Fruit fly (Drosophila melanogaster) whole organism, prepupa: ENCODE data around the gene HDAC4.
A peak's percentile ranks its signal among the peaks of the same experiment; 100 is the strongest.

ENCODE experiments used
- Blimp-1 ChIP-seq: fragments of 200-800 bp; sonication (Bioruptor generic); optimal IDR thresholded peaks from 3 replicates; lab custom pipeline; 2017; ENCODE audit warnings: missing biosample characterization, missing genetic modification characterization, mild to moderate bottlenecking, moderate library complexity, missing genetic modification reagents
- CG10631 ChIP-seq: fragments of 200-800 bp; sonication (Bioruptor generic); optimal IDR thresholded peaks from 2 replicates; lab custom pipeline; 2016; ENCODE audit warnings: missing biosample characterization, missing genetic modification characterization
- CG11762 ChIP-seq: fragments of 200-800 bp; sonication (Bioruptor generic); optimal IDR thresholded peaks from 3 replicates; lab custom pipeline; 2016; ENCODE audit warnings: missing biosample characterization, missing genetic modification characterization; ENCODE audit not compliant: insufficient read depth
- CG15336 ChIP-seq: fragments of 200-800 bp; sonication (Bioruptor generic); IDR thresholded peaks from 2 replicates; pipeline ENCODE4 v1.3.6; 2022; ENCODE audit warnings: missing biosample characterization, missing genetic modification characterization
- CG1621 ChIP-seq: fragments of 200-800 bp; sonication (Bioruptor generic); optimal IDR thresholded peaks from 3 replicates; lab custom pipeline; 2018; ENCODE audit warnings: missing biosample characterization, mild to moderate bottlenecking, missing genetic modification characterization
- CG3032 ChIP-seq: fragments of 200-800 bp; optimal IDR thresholded peaks from 2 replicates; lab custom pipeline; 2019; ENCODE audit warnings: missing biosample characterization, mild to moderate bottlenecking, missing genetic modification characterization, moderate library complexity
- CG31627 ChIP-seq: fragments of 200-800 bp; sonication (Bioruptor generic); optimal IDR thresholded peaks from 3 replicates; lab custom pipeline; 2016; ENCODE audit warnings: missing biosample characterization, missing genetic modification characterization
- CG32006 ChIP-seq: fragments of 200-800 bp; sonication (Bioruptor generic); optimal IDR thresholded peaks from 3 replicates; lab custom pipeline; 2017; ENCODE audit warnings: missing biosample characterization, mild to moderate bottlenecking, missing genetic modification characterization
- CG3919 ChIP-seq: fragments of 200-800 bp; sonication (Bioruptor generic); optimal IDR thresholded peaks from 3 replicates; lab custom pipeline; 2016; ENCODE audit warnings: missing biosample characterization, missing genetic modification characterization
- CG4318 ChIP-seq: fragments of 200-800 bp; sonication (Bioruptor generic); optimal IDR thresholded peaks from 3 replicates; lab custom pipeline; 2017; ENCODE audit warnings: missing biosample characterization, mild to moderate bottlenecking, missing genetic modification characterization
- CG6163 ChIP-seq: fragments of 200-800 bp; sonication (Bioruptor generic); IDR thresholded peaks from 3 replicates; pipeline ENCODE4 v1.3.6; 2022; ENCODE audit warnings: missing biosample characterization, missing genetic modification characterization
- CG6792 ChIP-seq: fragments of 200-800 bp; sonication (Bioruptor generic); optimal IDR thresholded peaks from 3 replicates; lab custom pipeline; 2016; ENCODE audit warnings: missing biosample characterization, missing genetic modification characterization
- CG6808 ChIP-seq: fragments of 200-800 bp; sonication (Bioruptor generic); optimal IDR thresholded peaks from 3 replicates; lab custom pipeline; 2017; ENCODE audit warnings: missing biosample characterization, missing genetic modification characterization, mild to moderate bottlenecking, moderate library complexity, missing genetic modification reagents
- CG6854 ChIP-seq: fragments of 200-800 bp; sonication (Bioruptor generic); optimal IDR thresholded peaks from 2 replicates; lab custom pipeline; 2017; ENCODE audit warnings: missing biosample characterization, mild to moderate bottlenecking, missing genetic modification characterization
- CG8119 ChIP-seq: fragments of 200-800 bp; sonication (Bioruptor generic); IDR thresholded peaks from 3 replicates; pipeline ENCODE4 v1.3.6; 2022; ENCODE audit warnings: missing biosample characterization, missing genetic modification characterization
- CG9139 ChIP-seq: fragments of 200-800 bp; sonication (Bioruptor generic); optimal IDR thresholded peaks from 3 replicates; lab custom pipeline; 2017; ENCODE audit warnings: missing biosample characterization, mild to moderate bottlenecking, missing genetic modification characterization
- Eip75B ChIP-seq: fragments of 200-800 bp; sonication (Bioruptor generic); optimal IDR thresholded peaks from 3 replicates; lab custom pipeline; 2016; ENCODE audit warnings: missing biosample characterization, missing genetic modification characterization
- Eip78C ChIP-seq: fragments of 200-800 bp; sonication (Bioruptor generic); peaks from one replicate; lab custom pipeline; 2016; ENCODE audit warnings: missing biosample characterization, missing genetic modification characterization
- Eip93F ChIP-seq: fragments of 200-800 bp; sonication (Bioruptor generic); optimal IDR thresholded peaks from 2 replicates; lab custom pipeline; 2016; ENCODE audit warnings: missing biosample characterization, mild to moderate bottlenecking, missing genetic modification characterization
- Gug ChIP-seq: fragments of 200-800 bp; sonication (Bioruptor generic); IDR thresholded peaks from 2 replicates; pipeline ENCODE4 v1.3.6; 2022; ENCODE audit warnings: missing biosample characterization, missing genetic modification characterization
- Hr38 ChIP-seq: sonication (Bioruptor generic); optimal IDR thresholded peaks from 2 replicates; lab custom pipeline; 2016; ENCODE audit warnings: missing biosample characterization, missing genetic modification characterization
- Hr39 ChIP-seq: fragments of 200-800 bp; sonication (Bioruptor generic); optimal IDR thresholded peaks from 2 replicates; lab custom pipeline; 2016; ENCODE audit warnings: missing biosample characterization, missing genetic modification characterization
- Hr4 ChIP-seq: fragments of 200-800 bp; sonication (Bioruptor generic); optimal IDR thresholded peaks from 3 replicates; lab custom pipeline; 2016; ENCODE audit warnings: missing biosample characterization, missing genetic modification characterization
- Sox102F ChIP-seq: fragments of 200-800 bp; sonication (Bioruptor generic); optimal IDR thresholded peaks from 2 replicates; lab custom pipeline; 2016; ENCODE audit warnings: missing biosample characterization, mild to moderate bottlenecking, missing genetic modification characterization
- Sox14 ChIP-seq: fragments of 200-800 bp; sonication (Bioruptor generic); optimal IDR thresholded peaks from 3 replicates; lab custom pipeline; 2016; ENCODE audit warnings: missing biosample characterization, missing genetic modification characterization
- Sox15 ChIP-seq: fragments of 200-800 bp; sonication (Bioruptor generic); optimal IDR thresholded peaks from 3 replicates; lab custom pipeline; 2016; ENCODE audit warnings: missing biosample characterization, missing genetic modification characterization
- acj6 ChIP-seq: fragments of 200-800 bp; sonication (Bioruptor generic); optimal IDR thresholded peaks from 3 replicates; lab custom pipeline; 2016; ENCODE audit warnings: missing biosample characterization, missing genetic modification characterization
- cyc ChIP-seq: fragments of 200-800 bp; sonication (Bioruptor generic); optimal IDR thresholded peaks from 3 replicates; lab custom pipeline; 2016; ENCODE audit warnings: missing biosample characterization, missing genetic modification characterization
- dac ChIP-seq: fragments of 200-800 bp; sonication (Bioruptor generic); optimal IDR thresholded peaks from 2 replicates; lab custom pipeline; 2017; ENCODE audit warnings: missing biosample characterization, mild to moderate bottlenecking, missing genetic modification characterization
- eg ChIP-seq: fragments of 200-800 bp; sonication (Bioruptor generic); IDR thresholded peaks from 3 replicates; pipeline ENCODE4 v1.3.6; 2022; ENCODE audit warnings: missing biosample characterization, missing genetic modification characterization
- esn ChIP-seq: fragments of 200-800 bp; sonication (Bioruptor generic); optimal IDR thresholded peaks from 2 replicates; lab custom pipeline; 2016; ENCODE audit warnings: missing biosample characterization, mild to moderate bottlenecking, missing genetic modification characterization, moderate library complexity
- fd59A ChIP-seq: fragments of 200-800 bp; sonication (Bioruptor generic); optimal IDR thresholded peaks from 2 replicates; lab custom pipeline; 2017; ENCODE audit warnings: missing biosample characterization, mild to moderate bottlenecking, missing genetic modification characterization, missing genetic modification reagents
- fd85E ChIP-seq: fragments of 200-800 bp; sonication (Bioruptor generic); optimal IDR thresholded peaks from 3 replicates; lab custom pipeline; 2016; ENCODE audit warnings: missing biosample characterization, missing genetic modification characterization
- fkh ChIP-seq: fragments of 200-800 bp; sonication (Bioruptor generic); optimal IDR thresholded peaks from 3 replicates; lab custom pipeline; 2017; ENCODE audit warnings: missing biosample characterization, mild to moderate bottlenecking, missing genetic modification characterization, moderate library complexity
- lz ChIP-seq: fragments of 200-800 bp; sonication (Bioruptor generic); optimal IDR thresholded peaks from 3 replicates; lab custom pipeline; 2016; ENCODE audit warnings: missing biosample characterization, missing genetic modification characterization
- net ChIP-seq: fragments of 200-800 bp; sonication (Bioruptor generic); optimal IDR thresholded peaks from 3 replicates; lab custom pipeline; 2016; ENCODE audit warnings: missing biosample characterization, missing genetic modification characterization
- pdm3 ChIP-seq: fragments of 200-800 bp; sonication (Bioruptor generic); optimal IDR thresholded peaks from 3 replicates; lab custom pipeline; 2016; ENCODE audit warnings: missing biosample characterization, missing genetic modification characterization
- spab ChIP-seq: fragments of 200-800 bp; sonication (Bioruptor generic); optimal IDR thresholded peaks from 2 replicates; lab custom pipeline; 2017; ENCODE audit warnings: missing biosample characterization, mild to moderate bottlenecking, missing genetic modification characterization, missing genetic modification reagents
- ss ChIP-seq, 2 experiments: fragments of 200-800 bp; sonication (Bioruptor generic); optimal IDR thresholded peaks; 2 replicates in 1 of 2; 3 replicates in 1 of 2; lab custom pipeline; 2017 to 2018; ENCODE audit warnings: mild to moderate bottlenecking in 2 of 2, missing biosample characterization in 2 of 2, missing genetic modification characterization in 2 of 2, moderate library complexity in 1 of 2
- svp ChIP-seq: fragments of 200-800 bp; sonication (Bioruptor generic); peaks from one replicate; lab custom pipeline; 2016; ENCODE audit warnings: missing biosample characterization, missing genetic modification characterization
- topi ChIP-seq: fragments of 200-800 bp; sonication (Bioruptor generic); optimal IDR thresholded peaks from 3 replicates; lab custom pipeline; 2016; ENCODE audit warnings: missing biosample characterization, missing genetic modification characterization
- vri ChIP-seq: fragments of 200-800 bp; sonication (Bioruptor generic); optimal IDR thresholded peaks from 3 replicates; lab custom pipeline; 2016; ENCODE audit warnings: missing biosample characterization, mild to moderate bottlenecking, missing genetic modification characterization

The HDAC4 gene

DNA sequence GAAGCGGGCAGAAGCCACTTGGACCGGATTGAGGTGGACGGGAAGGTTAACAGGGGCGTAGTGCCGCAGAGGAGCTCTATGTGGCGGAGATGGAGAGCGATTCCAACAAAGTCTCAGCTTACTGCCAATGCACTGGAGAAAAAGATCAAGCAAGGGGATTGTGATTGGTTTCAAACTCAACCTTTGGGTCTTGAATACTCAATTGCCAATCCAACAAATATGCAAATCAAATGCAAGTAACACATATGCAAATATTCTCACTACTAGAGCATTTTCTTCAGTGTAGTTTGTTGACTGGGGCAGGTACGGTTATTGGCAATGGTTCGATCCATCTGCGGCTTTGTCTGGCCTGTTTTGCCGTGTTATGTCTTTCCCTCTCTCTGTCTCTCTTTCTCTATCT lies 34.1 kb downstream of the HDAC4 start (continued):
- TF ChIP-seq Sox14 (GFP tag; lab: Kevin White, UChicago) (peak; percentile 95), Hr39 (GFP tag; lab: Kevin White, UChicago) (peak; percentile 96), CG1621 (tag; lab: Kevin White, UChicago) (peak; percentile 95), Hr38 (GFP tag; lab: Kevin White, UChicago) (peak; percentile 71), fd85E (GFP tag; lab: Kevin White, UChicago) (peak; percentile 89), CG11762 (GFP tag; lab: Kevin White, UChicago) (peak; percentile 91), Sox102F (peak; percentile 93), Hr4 (peak; percentile 94), CG6792 (GFP tag; lab: Kevin White, UChicago) (peak; percentile 95), dac (GFP tag; lab: Kevin White, UChicago) (peak; percentile 92), fkh (peak; percentile 29), CG15336 (GFP tag; lab: Robert Waterston, UW) (peak; percentile 95), spab (GFP tag; lab: Kevin White, UChicago) (peak; percentile 91)

DNA sequence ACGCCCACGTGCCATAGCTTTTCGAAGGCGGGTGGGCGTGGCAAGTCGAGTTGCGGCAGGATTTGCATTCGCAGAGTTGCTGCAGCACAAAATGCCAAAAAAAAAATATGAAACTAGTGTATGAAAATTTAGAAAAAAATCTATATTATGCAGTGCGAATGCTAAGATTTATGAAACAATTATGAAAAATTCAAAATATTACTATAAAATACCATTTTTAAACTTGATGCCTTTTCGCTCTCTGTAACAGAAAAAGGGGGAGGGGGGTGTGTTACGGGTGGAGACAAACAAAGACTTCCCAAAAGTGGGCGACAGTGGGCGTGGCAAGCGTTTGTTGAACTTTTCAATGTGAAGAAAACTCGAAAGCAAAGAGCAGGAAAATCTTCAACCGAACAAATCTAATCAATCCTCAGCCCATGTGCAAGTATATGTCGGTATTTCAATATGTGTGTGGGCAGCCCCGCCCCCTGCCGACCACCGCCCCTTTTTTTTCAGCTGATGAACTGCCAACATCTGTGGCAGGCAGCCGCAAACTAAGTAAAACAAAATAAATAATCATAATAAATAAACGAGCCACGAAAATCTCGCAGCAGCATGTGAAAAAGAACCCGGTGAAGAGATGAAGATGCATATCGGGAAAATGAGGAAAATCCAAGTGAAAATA lies 35.6 kb downstream of the HDAC4 start:
- peak; percentile 32; the same call in 1 of the 3 replicates for TF ChIP-seq CG8119
- peak; percentile 49 for TF ChIP-seq CG15336 (GFP tag; lab: Robert Waterston, UW)
- TF ChIP-seq pdm3: no peak
- TF ChIP-seq svp (GFP tag; lab: Kevin White, UChicago): peak; percentile 20
- TF ChIP-seq Sox14 (GFP tag; lab: Kevin White, UChicago): no peak
- no peak for TF ChIP-seq CG6808 (GFP tag; lab: Kevin White, UChicago)
- TF ChIP-seq Eip75B (GFP tag; lab: Kevin White, UChicago): no peak
- no peak for TF ChIP-seq CG31627 (GFP tag; lab: Kevin White, UChicago)
- TF ChIP-seq CG3919 (GFP tag; lab: Kevin White, UChicago): no peak
- TF ChIP-seq net (GFP tag; lab: Kevin White, UChicago): no peak
- TF ChIP-seq CG10631 (GFP tag; lab: Kevin White, UChicago): no peak
- TF ChIP-seq topi (GFP tag; lab: Kevin White, UChicago): no peak
- no peak for TF ChIP-seq CG11762 (GFP tag; lab: Kevin White, UChicago)
- no peak for TF ChIP-seq fd59A (GFP tag; lab: Kevin White, UChicago)
- TF ChIP-seq esn: no peak
- TF ChIP-seq acj6 (GFP tag; lab: Kevin White, UChicago): no peak
- TF ChIP-seq CG6792 (GFP tag; lab: Kevin White, UChicago): no peak
- TF ChIP-seq lz (GFP tag; lab: Kevin White, UChicago): no peak
- TF ChIP-seq Hr4: no peak
- TF ChIP-seq cyc (GFP tag; lab: Kevin White, UChicago): no peak
- TF ChIP-seq Sox15 (GFP tag; lab: Kevin White, UChicago): no peak
- no peak for TF ChIP-seq Sox102F
- peak; percentile 62 for TF ChIP-seq CG32006 (GFP tag; lab: Kevin White, UChicago)
- no peak for TF ChIP-seq ss (GFP tag; optimal IDR thresholded peaks at IDR 0.05; lab: Kevin White, UChicago)
- TF ChIP-seq CG4318: no peak
- TF ChIP-seq Eip78C (GFP tag; lab: Kevin White, UChicago): peak; percentile 7
- TF ChIP-seq Blimp-1 (GFP tag; lab: Kevin White, UChicago): no peak
- 0 out of 3 replicates have a peak, but pooled peaks have one; percentile 9 for TF ChIP-seq eg (GFP tag; lab: Robert Waterston, UW)
- no peak for TF ChIP-seq CG9139 (GFP tag; lab: Kevin White, UChicago)
- no peak for TF ChIP-seq vri (GFP tag; lab: Kevin White, UChicago)
- TF ChIP-seq Eip93F (GFP tag; lab: Kevin White, UChicago): no peak
- TF ChIP-seq CG6854 (GFP tag; lab: Kevin White, UChicago): no peak
- no peak for TF ChIP-seq fd85E (GFP tag; lab: Kevin White, UChicago)
- TF ChIP-seq CG6163: 0 out of 3 replicates have a peak, but pooled peaks have one; percentile 11
- no peak for TF ChIP-seq Gug (GFP tag; lab: Robert Waterston, UW)
- TF ChIP-seq CG3032: no peak
